Worm (Caenorhabditis elegans): ENCODE data around the gene C27F2.10.

Gene C27F2.10

DNA sequence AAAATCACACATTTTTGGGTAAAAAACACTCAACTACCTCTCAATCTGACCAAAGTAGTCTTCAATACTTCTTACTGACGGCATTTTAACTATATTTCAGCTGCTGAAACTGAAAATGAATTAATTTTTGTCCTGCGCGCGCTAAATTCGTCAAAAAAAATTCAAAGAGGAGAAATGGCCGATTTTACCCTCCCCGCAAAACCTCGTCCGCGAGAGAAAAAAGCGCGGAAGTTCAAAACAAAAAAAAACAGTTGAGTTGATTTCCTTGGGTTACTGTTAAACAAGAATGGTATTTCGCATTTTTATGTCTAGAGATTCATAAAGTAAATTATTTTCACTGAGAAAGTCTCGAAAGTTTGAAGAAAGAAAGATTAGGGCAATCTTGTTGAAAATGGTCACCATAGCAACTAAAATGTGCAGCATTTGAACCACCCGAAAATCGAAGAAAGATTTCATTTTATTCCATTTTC is at the start of gene C27F2.10, which contains the start of gene wdr-60:
Gene C27F2.10, minus strand, starts transcription at position 109 of the 470 bp plus-strand sequence.
Gene wdr-60, plus strand, starts transcription at position 420 of the 470 bp plus-strand sequence.
- TF ChIP-seq unc-62 (GFP tag; optimal IDR thresholded peaks at IDR 0.05), result no peak

DNA sequence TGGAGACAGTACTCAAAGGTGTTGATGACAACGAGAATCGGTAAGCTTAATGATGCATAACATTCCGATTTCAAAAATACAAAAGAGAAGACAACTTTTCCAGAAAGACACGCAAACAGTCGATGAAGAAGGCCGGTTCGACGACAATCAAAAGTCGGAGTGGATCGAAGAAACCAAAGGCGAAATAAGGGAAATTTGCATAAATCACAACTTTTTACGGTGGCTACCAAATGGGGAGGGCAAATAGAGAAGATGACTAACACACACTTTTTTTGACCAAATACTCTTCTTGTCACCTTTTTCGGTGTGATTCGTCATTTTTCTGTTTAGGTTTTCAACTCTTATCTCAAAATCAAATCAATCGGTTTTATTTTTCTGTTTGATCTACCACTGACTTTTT is 49.5 kb upstream of the C27F2.10 start, which contains the start of gene C45G9.6:
Gene C45G9.6, plus strand, starts transcription at position 301 of the 400 bp plus-strand sequence.
- no peak for TF ChIP-seq unc-62 (GFP tag; optimal IDR thresholded peaks at IDR 0.05)

DNA sequence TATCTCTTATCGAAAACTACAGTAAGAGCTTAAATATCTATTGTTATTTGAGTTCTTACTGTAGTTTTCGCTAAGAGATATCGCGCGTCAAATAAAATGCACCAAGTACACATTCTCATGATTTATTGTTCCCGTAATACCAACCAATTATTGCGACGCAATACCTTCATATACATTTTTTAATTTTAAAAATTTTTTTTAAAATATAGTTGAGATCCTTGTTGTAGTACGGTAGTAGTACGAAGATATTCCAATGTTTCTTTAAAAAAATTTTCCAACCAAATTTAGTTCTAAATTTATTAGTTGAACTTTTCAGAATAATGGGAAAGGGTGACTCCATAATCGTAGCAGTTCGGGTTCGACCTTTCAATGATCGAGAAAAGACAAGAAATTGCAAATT is 43.9 kb upstream of the C27F2.10 start, which contains the start of gene klp-6:
Gene klp-6, plus strand, starts transcription at position 301 of the 400 bp plus-strand sequence.
- TF ChIP-seq unc-62 (GFP tag; optimal IDR thresholded peaks at IDR 0.05), result no peak

DNA sequence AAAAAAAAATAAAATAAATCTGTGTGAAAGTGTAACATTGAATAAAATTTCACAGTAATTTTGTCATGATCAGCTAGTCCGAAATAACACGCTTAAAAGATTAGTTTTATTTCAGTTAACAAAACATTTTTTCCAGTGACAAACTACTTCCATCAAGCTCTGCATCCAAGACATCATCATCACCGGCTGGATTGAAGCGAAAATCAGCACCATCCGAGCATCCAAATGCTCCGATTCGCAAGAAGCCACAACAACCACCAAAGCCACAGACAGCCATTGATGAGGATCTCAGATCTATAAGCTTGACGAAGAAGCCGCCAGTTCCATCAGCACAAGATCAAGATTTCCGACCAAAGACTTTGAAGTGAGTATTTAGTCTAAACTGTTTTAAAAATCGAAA is 40.5 kb upstream of the C27F2.10 start:
- no peak for TF ChIP-seq unc-62 (GFP tag; optimal IDR thresholded peaks at IDR 0.05)

DNA sequence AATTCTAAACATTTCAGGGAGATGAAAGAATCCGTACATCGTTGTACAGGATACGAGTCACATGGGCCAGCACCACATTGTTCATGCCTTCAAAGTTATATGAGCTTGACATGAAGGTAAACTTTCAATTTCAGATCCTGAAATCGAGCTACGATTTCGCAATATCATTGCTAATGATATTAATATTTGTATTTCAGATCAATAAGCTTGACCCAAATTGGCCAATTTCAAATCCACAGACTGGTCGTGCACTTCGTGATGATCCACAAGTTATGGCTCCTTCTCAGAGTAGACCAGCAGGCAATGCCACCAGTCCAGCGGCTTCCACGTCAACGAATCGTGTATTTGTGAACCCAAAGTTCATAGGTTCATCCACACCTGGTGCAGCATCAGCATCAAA is 39.7 kb upstream of the C27F2.10 start:
- TF ChIP-seq unc-62 (GFP tag; optimal IDR thresholded peaks at IDR 0.05), result no peak

DNA sequence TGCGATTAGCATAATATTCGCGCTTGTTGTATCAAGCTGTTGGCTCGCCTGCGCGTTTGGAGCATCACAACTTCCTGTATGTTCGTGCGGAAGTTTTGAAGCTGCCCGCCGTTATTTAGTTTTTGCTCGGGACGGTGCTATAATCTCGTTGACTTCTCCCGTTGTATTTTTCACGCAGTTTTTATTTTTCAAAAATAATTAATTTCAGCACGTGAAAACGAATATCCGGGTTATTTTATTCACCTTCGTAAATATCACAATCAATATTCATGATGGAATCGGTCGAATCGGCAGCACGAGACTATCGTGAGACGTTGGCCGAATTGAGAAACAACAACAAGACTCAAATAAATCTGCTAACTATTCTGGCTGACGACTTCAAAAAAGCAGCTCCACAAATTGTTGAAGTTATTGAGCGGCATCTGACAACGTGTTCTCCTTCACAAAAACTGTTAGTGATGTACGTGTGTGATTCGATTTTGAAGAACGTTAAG is 38.5 kb upstream of the C27F2.10 start:
- TF ChIP-seq unc-62 (GFP tag; optimal IDR thresholded peaks at IDR 0.05), result no peak

DNA sequence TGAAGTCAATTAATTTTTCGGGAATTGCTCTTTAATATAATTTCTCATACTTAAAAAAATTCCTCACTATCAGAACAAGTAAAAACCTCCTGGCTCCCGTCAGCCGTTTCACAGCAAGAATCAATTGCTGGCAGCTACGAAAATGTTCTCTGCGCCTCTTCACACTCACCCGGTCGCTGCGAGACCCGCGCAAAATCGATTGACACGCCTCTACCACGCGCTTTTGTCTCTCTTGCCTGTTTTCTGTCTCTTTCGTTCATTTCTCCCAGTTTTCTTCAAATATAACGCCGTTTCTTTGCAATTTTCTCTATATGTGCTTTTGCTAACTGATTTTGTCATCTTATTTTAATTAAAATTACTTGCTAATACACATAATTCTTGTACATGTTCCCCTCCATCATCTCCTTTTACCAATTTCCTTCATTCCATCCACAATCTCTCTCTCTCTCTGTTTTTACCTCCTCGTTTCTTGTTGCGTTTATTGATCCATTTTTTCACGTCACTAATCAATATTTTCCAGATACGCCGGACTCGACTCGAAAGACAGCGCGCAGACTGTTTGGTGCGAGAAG is 37.8 kb upstream of the C27F2.10 start, which contains the start of gene pcf-11:
Gene pcf-11, plus strand, starts transcription at position 522 of the 572 bp plus-strand sequence.
- no peak for TF ChIP-seq unc-62 (GFP tag; optimal IDR thresholded peaks at IDR 0.05)

DNA sequence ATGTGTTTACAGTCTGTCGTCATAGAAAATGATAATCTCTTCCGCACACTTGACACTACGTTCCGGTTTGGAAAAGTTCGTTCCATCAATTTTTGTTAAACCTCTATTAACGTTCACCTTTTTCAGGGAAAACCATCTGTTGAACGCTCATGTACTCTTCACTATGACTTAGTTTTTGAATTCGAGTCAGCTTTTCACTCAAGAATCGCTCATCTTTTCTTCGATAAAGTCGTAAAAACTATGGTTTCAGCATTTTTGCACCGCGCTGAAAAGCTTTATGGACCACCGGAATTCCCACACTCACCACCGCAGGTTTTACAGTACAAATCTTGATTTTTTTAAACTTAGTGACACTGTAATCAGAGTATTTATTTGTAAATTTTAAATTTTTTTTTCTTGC is 36.9 kb upstream of the C27F2.10 start:
- no peak for TF ChIP-seq unc-62 (GFP tag; optimal IDR thresholded peaks at IDR 0.05)

DNA sequence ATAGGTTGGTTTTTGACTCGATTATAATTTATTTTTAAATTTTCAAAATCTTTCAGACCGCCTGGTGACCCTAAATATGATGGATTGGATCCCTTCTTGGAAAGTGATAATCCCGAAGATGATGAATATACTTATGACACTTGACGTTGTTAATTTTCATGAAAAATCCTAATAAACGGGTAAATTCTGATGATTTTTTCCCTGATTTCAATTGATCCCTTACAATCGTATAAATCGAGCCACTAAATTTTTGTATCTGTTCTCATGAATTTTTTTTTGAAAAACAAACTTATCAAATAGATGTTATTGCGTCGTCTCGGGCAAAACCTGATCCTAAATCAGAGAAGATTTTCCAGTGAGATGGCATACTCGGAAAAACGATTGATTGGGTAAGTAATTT is 36.3 kb upstream of the C27F2.10 start, which contains the start of gene R144.13:
Gene R144.13, plus strand, starts transcription at position 301 of the 400 bp plus-strand sequence.
- no peak for TF ChIP-seq unc-62 (GFP tag; optimal IDR thresholded peaks at IDR 0.05)

DNA sequence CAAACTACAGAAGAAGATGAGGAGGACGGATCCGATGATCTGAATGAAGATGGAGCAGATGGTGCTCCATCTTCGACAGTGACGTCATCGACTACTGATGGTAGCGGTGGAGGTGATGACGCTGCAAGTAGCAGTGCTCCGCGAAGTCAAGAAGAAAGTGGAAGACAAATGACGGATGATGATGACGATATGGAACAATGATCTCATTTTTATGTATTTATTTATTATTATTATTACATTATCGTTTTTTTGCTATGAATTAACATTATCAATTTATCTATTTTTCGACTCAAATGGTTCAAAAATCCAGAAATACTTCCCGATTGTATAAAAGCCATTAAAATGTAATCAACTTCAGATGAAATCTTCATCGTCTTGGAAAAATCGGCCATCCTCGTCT is 35.0 kb upstream of the C27F2.10 start, which contains the start of gene R144.3:
Gene R144.3, plus strand, starts transcription at position 301 of the 400 bp plus-strand sequence.
- no peak for TF ChIP-seq unc-62 (GFP tag; optimal IDR thresholded peaks at IDR 0.05)

DNA sequence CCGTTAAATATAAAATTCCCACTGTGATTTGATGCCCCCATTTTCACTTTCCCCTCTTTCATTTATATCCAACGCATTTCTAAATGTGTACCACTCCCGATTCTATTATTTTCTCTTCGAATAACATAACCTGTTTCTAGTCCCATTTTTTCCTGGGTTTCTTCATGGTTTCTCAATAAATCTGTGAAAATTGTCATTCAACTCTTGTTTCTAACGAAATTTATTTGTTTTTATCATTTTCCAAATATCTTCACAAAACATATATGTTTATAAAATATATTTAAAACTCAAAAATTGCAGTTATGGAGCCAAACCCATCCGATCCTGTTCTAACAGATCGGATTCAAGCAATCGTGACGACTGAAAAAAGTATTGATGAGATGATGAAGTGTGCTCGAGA is 34.2 kb upstream of the C27F2.10 start, which contains the start of gene mdt-11:
Gene mdt-11, plus strand, starts transcription at position 301 of the 400 bp plus-strand sequence.
- TF ChIP-seq unc-62 (GFP tag; optimal IDR thresholded peaks at IDR 0.05), result no peak

DNA sequence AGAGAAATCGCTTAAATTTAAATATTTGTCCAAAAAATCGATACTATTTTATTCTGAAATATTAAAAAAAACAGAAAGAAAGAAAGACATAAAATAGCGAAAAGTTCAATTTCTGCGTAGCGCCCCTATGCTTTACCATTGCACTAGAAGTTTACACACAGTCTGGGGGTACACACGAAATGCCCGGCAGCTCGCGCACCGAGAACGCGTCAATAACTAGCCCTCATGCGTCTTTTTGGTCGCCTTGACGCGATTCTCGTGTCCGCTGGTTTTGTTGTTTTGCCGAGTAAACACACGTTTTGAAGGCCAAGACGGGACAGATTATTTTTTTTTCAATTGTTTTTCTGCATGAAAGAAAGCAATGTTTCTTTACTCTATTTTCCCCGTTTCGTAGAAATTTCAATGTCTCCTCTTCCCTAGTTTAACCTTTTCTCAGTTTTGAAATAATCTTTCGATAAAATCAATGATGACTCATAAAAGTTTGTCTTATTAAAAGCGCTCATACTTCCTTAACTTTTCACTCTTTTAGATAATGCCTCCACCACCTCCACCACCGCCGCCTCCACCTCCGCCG is 31.5 kb upstream of the C27F2.10 start, which contains the start of gene wip-1:
Gene wip-1, plus strand, starts transcription at position 524 of the 574 bp plus-strand sequence.
- TF ChIP-seq unc-62 (GFP tag; optimal IDR thresholded peaks at IDR 0.05), result no peak

DNA sequence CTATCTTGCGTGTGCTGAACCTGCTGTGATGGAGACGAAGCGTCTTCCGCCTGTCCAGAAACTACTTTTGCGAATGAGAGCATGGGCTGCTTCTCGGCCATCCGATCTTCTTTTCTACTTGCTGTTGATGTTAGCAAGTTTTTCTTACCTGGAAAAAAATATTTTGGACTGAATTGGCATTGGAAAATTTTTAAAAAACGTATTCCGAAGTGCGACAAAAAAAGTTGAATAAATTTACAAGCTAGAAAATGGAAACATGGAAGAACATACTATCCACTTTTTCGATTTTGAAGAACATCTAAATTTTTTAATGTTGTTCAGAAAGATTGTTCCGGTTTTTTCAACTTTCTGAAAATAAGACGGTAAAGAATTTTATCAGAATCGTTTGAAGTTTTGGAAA is 30.9 kb upstream of the C27F2.10 start, which contains the start of gene larp-1:
Gene larp-1, minus strand, starts transcription at position 101 of the 400 bp plus-strand sequence.
- no peak for TF ChIP-seq unc-62 (GFP tag; optimal IDR thresholded peaks at IDR 0.05)

DNA sequence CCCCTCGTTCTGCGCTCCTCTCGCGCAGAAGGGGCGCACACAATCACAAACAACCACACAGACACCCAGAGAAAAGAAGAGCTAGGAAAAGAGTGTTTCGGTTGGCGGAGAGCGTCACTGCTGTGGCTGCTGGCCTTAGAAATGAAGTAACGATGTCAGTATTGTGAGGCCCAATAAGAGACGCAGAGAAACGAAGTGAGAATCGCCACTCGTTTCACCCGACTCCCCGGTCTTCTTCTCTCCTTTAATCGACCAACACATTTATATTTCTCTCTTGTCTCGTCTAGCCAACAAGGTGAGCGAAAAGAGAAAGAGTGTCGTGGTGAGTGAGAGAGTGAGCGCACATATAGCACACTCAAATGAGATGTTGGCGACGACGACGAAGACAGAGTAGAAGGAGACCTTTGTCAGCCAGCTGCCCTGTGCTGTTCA is 27.2 kb upstream of the C27F2.10 start:
- TF ChIP-seq unc-62 (GFP tag; optimal IDR thresholded peaks at IDR 0.05), result no peak

DNA sequence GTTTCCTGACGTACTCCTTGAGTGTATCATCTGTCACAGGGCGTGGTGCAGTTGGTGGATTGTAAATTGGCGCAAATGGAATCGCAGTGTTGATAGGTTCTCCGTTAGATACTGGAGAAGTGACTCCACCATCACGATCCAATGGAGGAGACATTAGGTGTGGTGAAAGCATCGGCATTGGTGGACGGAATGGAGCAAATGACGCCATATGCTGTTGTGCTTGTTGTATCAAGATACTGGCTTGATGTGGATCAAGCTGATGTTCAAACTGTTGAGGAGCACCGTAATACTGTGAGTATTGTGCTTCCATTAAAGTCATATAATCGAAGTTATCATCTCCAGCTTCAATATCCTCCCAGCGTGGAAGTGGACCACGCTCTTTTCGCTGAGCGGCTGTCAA is 25.8 kb upstream of the C27F2.10 start:
- no peak for TF ChIP-seq unc-62 (GFP tag; optimal IDR thresholded peaks at IDR 0.05)

DNA sequence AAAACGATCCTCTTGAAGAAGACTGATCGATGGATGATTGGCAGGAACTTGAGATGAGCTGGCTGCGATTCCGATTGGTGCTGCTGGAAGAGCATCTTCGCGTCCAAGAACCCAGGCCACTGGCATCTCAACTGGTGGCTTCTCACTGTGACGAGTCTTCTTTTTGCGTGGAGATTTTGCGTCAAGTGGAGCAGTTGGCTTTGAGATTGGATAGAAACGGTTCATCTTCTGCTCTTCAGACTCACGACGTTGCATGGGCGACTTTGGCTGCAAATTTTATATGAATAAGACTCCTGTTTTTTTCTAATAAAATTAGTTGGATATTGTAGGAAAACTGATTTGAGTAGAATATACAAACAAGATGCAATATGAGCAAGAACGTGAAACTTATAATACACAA is 24.0 kb upstream of the C27F2.10 start:
- TF ChIP-seq unc-62 (GFP tag; optimal IDR thresholded peaks at IDR 0.05), result no peak
